Fruit fly (Drosophila melanogaster): ENCODE data around the gene vih.

vih gene

DNA sequence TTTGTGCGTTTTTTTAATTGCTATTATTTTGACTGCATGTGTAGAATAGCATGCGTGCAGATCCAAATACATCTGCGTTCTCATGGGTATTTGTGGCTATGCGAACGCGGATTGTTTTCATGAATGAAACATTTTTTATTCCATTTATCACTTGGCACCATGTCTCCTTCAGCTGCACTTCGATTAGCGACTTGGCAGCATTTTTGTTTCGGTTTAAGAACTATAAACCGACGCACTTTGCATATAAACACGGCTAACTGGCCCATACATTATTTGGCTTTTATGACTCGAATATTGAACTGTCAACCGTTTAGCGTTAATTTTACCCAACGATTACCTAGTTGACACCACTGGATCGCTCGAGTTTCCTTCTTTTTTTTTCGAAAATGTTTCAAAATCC, 19.6 kb upstream of the vih start:
- TF ChIP-seq Clk (GFP tag; optimal IDR thresholded peaks at IDR 0.05) (no peak), CG33017 (tag; optimal IDR thresholded peaks at IDR 0.05) (no peak), CG1620 (GFP tag; optimal IDR thresholded peaks at IDR 0.05) (no peak), CG5204 (GFP tag; optimal IDR thresholded peaks at IDR 0.05) (no peak), cnc (optimal IDR thresholded peaks at IDR 0.05) (no peak), CG14711 (tag; optimal IDR thresholded peaks at IDR 0.05) (no peak)

DNA sequence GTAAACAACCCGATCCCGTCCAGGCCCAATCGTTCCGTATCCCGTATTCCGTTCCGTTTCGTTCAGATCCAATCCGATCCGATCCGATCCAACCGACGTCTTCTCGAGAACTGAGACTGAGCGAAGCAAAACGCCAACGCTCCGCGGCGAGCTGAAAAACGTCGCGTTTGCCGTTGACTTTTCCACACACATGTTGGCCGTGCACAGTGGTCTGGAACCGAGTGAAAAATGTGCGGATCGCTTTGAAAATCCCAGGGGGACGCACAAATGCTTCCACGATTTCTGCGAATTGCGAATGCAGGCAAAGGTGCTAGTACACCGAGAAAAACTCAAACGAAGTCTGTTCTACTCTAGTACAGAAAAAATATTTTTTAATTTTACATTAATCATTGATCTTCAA, 19.1 kb upstream of the vih start, which contains the start of gene CG10663:
Gene CG10663, minus strand, starts transcription at position 88 of the 400 bp plus-strand sequence.
- TF ChIP-seq tj (GFP tag; optimal IDR thresholded peaks at IDR 0.05) = no peak
- TF ChIP-seq CG11617 (GFP tag; optimal IDR thresholded peaks at IDR 0.05) = no peak
- TF ChIP-seq kay (GFP tag; ENCODE audit: borderline replicate concordance) = no peak
- no peak for TF ChIP-seq cic (GFP tag; optimal IDR thresholded peaks at IDR 0.05)
- TF ChIP-seq Hr96 (GFP tag; optimal IDR thresholded peaks at IDR 0.05) = no peak
- TF ChIP-seq cnc (optimal IDR thresholded peaks at IDR 0.05) = no peak
- TF ChIP-seq Crg-1 (GFP tag; optimal IDR thresholded peaks at IDR 0.05) = no peak
- no peak for TF ChIP-seq CG7101 (tag; optimal IDR thresholded peaks at IDR 0.05)
- TF ChIP-seq ovo (GFP tag; optimal IDR thresholded peaks at IDR 0.05) = no peak

DNA sequence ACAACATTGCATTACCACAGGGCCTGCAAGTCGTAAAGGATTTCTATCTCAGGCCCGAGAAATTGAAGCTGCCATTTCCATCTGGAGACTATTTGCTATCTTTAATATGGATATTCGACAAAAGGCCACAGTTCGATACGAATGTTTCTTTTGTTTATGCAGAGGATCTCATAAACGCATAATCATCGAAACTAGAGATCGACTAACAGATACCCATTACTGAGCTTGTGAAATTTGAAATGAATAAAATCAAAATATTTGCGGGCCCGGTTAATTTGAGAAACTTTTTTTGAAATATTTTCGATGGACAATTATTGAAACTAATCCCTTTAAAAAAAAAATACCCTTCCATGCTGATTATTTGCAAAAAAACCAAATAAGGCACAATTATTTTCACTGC, 17.9 kb upstream of the vih start:
- TF ChIP-seq Crg-1 (GFP tag; optimal IDR thresholded peaks at IDR 0.05) (no peak), toe (GFP tag; optimal IDR thresholded peaks at IDR 0.05) (no peak), Mnt (GFP tag; optimal IDR thresholded peaks at IDR 0.05) (no peak), CG1620 (GFP tag; optimal IDR thresholded peaks at IDR 0.05) (no peak), CG33017 (tag; optimal IDR thresholded peaks at IDR 0.05) (no peak), ovo (GFP tag; optimal IDR thresholded peaks at IDR 0.05) (no peak)

DNA sequence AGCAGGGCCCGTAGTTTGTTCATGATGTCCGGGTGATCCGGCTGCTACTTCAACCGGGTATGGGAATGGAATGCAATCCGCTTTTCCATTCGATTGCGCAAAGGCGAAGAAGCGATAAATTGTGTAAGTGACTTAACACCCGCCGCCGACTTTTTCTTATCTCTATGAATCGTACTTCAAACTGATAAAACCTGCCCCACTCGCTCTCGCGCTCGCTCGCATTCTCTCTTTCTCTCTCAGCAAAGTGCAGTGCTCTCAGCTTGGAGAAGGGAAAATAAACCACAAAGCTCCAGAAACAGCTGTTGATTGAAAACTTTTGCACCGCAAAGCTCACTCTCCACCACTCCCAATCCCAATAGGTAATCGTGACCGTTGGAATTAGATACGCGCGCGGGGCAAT, 14.1 kb upstream of the vih start:
- TF ChIP-seq Hr96 (GFP tag; optimal IDR thresholded peaks at IDR 0.05) (no peak), bab1 (GFP tag; optimal IDR thresholded peaks at IDR 0.05) (no peak), CG11617 (GFP tag; optimal IDR thresholded peaks at IDR 0.05) (no peak), toe (GFP tag; optimal IDR thresholded peaks at IDR 0.05) (no peak), pad (GFP tag; optimal IDR thresholded peaks at IDR 0.05) (no peak), CG7045 (GFP tag; optimal IDR thresholded peaks at IDR 0.05) (no peak), CG14711 (tag; optimal IDR thresholded peaks at IDR 0.05) (no peak), Clk (GFP tag; optimal IDR thresholded peaks at IDR 0.05) (no peak), Crg-1 (GFP tag; optimal IDR thresholded peaks at IDR 0.05) (no peak), cnc (optimal IDR thresholded peaks at IDR 0.05) (no peak), tj (GFP tag; optimal IDR thresholded peaks at IDR 0.05) (no peak), Mnt (GFP tag; optimal IDR thresholded peaks at IDR 0.05) (no peak), ovo (GFP tag; optimal IDR thresholded peaks at IDR 0.05) (no peak), CG1620 (GFP tag; optimal IDR thresholded peaks at IDR 0.05) (no peak), kay (GFP tag; ENCODE audit: borderline replicate concordance) (no peak), CG12768 (GFP tag; optimal IDR thresholded peaks at IDR 0.05) (no peak), CG5204 (GFP tag; optimal IDR thresholded peaks at IDR 0.05) (no peak), CG7101 (tag; optimal IDR thresholded peaks at IDR 0.05) (no peak)

DNA sequence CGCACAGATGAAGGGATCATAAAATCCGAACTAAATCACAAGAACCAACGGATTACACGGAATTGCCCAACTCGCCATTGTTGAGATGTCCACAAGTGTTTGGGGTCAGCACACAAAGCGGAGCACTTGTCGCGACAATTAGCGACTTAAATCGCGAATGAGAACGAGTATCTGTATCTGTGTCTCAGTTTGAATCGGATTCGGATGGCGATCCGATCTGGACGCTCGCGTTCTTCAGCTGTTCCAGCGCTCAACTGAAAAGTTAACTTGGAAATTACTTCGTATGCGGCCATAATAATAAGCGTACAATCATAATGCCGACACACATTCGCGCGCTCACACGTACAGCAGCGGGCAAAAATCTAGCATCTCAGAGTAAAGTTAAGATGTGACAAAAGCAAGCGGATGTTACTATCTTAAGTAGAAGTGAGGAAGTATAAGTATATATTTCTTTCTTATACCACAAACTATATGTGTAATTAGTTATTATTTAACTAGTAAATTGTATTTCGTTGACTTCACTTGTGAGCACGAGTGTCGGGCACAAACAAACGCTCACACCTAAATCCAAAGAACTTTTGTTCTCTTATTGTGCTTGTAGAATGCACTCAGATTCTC, 13.6 kb upstream of the vih start, which contains the start of gene CG10660:
Gene CG10660, minus strand, starts transcription at position 259 of the 618 bp plus-strand sequence.
- TF ChIP-seq toe (GFP tag; optimal IDR thresholded peaks at IDR 0.05) = peak; percentile 58
- peak; percentile 96 for TF ChIP-seq CG33017 (tag; optimal IDR thresholded peaks at IDR 0.05)
- TF ChIP-seq pad (GFP tag; optimal IDR thresholded peaks at IDR 0.05) = peak; percentile 58
- peak; percentile 64 for TF ChIP-seq Hr96 (GFP tag; optimal IDR thresholded peaks at IDR 0.05)
- no peak for TF ChIP-seq ovo (GFP tag; optimal IDR thresholded peaks at IDR 0.05)
- peak; percentile 90 for TF ChIP-seq CG12768 (GFP tag; optimal IDR thresholded peaks at IDR 0.05)
- peak; percentile 89 for TF ChIP-seq CG14711 (tag; optimal IDR thresholded peaks at IDR 0.05)
- TF ChIP-seq bab1 (GFP tag; optimal IDR thresholded peaks at IDR 0.05) = peak; percentile 88
- peak; percentile 68 for TF ChIP-seq Mnt (GFP tag; optimal IDR thresholded peaks at IDR 0.05)
- TF ChIP-seq tj (GFP tag; optimal IDR thresholded peaks at IDR 0.05) = peak; percentile 66
- peak; percentile 56 for TF ChIP-seq Crg-1 (GFP tag; optimal IDR thresholded peaks at IDR 0.05)
- TF ChIP-seq cic (GFP tag; optimal IDR thresholded peaks at IDR 0.05) = peak; percentile 47
- TF ChIP-seq CG7045 (GFP tag; optimal IDR thresholded peaks at IDR 0.05) = peak; percentile 88
- peak; percentile 95 for TF ChIP-seq kay (GFP tag; ENCODE audit: borderline replicate concordance)
- TF ChIP-seq CG11617 (GFP tag; optimal IDR thresholded peaks at IDR 0.05) = peak; percentile 86
- TF ChIP-seq Clk (GFP tag; optimal IDR thresholded peaks at IDR 0.05) = peak; percentile 74
- no peak for TF ChIP-seq cnc (optimal IDR thresholded peaks at IDR 0.05)
- peak; percentile 89 for TF ChIP-seq CG5204 (GFP tag; optimal IDR thresholded peaks at IDR 0.05)
- TF ChIP-seq CG1620 (GFP tag; optimal IDR thresholded peaks at IDR 0.05) = peak; percentile 54
- TF ChIP-seq CG7101 (tag; optimal IDR thresholded peaks at IDR 0.05) = peak; percentile 94

DNA sequence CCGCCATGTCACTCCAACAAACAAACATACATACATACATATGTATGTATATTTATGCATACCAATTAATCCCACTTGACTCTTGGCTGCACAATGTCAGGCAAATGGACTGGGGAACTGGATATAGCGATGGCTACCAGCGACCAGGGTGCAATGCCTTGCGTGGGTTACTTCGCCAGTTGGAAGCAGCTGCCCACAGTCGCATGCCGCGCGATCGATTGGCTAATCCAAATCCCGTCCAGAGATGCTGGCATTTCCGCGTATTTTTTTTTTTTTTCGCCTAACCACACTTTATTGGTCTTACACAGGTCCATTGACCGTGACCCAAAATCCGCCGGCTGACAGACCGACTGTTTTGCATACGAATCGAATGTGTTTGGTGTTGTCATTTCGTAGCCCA, 9.8 kb upstream of the vih start:
- TF ChIP-seq CG12768 (GFP tag; optimal IDR thresholded peaks at IDR 0.05) (no peak), CG1620 (GFP tag; optimal IDR thresholded peaks at IDR 0.05) (no peak), ovo (GFP tag; optimal IDR thresholded peaks at IDR 0.05) (no peak), pad (GFP tag; optimal IDR thresholded peaks at IDR 0.05) (no peak), Hr96 (GFP tag; optimal IDR thresholded peaks at IDR 0.05) (no peak), CG33017 (tag; optimal IDR thresholded peaks at IDR 0.05) (no peak), CG7101 (tag; optimal IDR thresholded peaks at IDR 0.05) (no peak), kay (GFP tag; ENCODE audit: borderline replicate concordance) (no peak), CG7045 (GFP tag; optimal IDR thresholded peaks at IDR 0.05) (no peak), cic (GFP tag; optimal IDR thresholded peaks at IDR 0.05) (no peak)
